Fruit fly (Drosophila melanogaster) whole organism, embryonic: ENCODE results near the gene Sidpn.

Experiments used
- Antp ChIP-seq: fragments of 200-800 bp; sonication (Bioruptor generic); optimal IDR thresholded peaks from 3 replicates; lab custom pipeline; 2016; ENCODE audit warnings: missing biosample characterization, missing genetic modification characterization
- Asciz ChIP-seq: fragments of 200-800 bp; sonication (Bioruptor generic); optimal IDR thresholded peaks from 2 replicates; lab custom pipeline; 2017; ENCODE audit warnings: missing biosample characterization, mild to moderate bottlenecking, missing genetic modification characterization, missing genetic modification reagents
- CG1024 ChIP-seq: fragments of 200-800 bp; sonication (Bioruptor generic); IDR thresholded peaks from 2 replicates; pipeline ENCODE4 v1.3.6; 2022; ENCODE audit warnings: missing biosample characterization, missing genetic modification characterization
- CG10366 ChIP-seq: fragments of 200-800 bp; sonication (Bioruptor generic); IDR thresholded peaks from 2 replicates; pipeline ENCODE4 v1.3.6; 2022; ENCODE audit warnings: missing biosample characterization, missing genetic modification characterization
- CG11085 ChIP-seq: fragments of 200-800 bp; sonication (Bioruptor generic); IDR thresholded peaks from 2 replicates; pipeline ENCODE4 v1.3.6; 2022; ENCODE audit warnings: missing biosample characterization, missing genetic modification characterization
- CG11560 ChIP-seq: fragments of 200-800 bp; sonication (Bioruptor generic); IDR thresholded peaks from 3 replicates; pipeline ENCODE4 v1.3.6; 2022; ENCODE audit warnings: missing biosample characterization, missing genetic modification characterization
- CG11696 ChIP-seq: fragments of 200-800 bp; sonication (Bioruptor generic); IDR thresholded peaks from 2 replicates; pipeline ENCODE4 v1.3.6; 2022; ENCODE audit warnings: missing biosample characterization, missing genetic modification characterization
- CG17359 ChIP-seq: fragments of 200-800 bp; sonication (Bioruptor generic); optimal IDR thresholded peaks from 3 replicates; lab custom pipeline; 2018; ENCODE audit warnings: missing biosample characterization, mild to moderate bottlenecking, missing genetic modification characterization, moderate library complexity
- CG18262 ChIP-seq: fragments of 200-800 bp; optimal IDR thresholded peaks from 3 replicates; lab custom pipeline; 2019; ENCODE audit warnings: missing biosample characterization, mild to moderate bottlenecking, missing genetic modification characterization, moderate library complexity
- CG2875 ChIP-seq: fragments of 200-800 bp; sonication (Bioruptor generic); optimal IDR thresholded peaks from 2 replicates; lab custom pipeline; 2017; ENCODE audit warnings: missing biosample characterization, mild to moderate bottlenecking, missing genetic modification characterization, missing genetic modification reagents
- CG31441 ChIP-seq: fragments of 200-800 bp; sonication (Bioruptor generic); IDR thresholded peaks from 2 replicates; pipeline ENCODE4 v1.3.6; 2022; ENCODE audit warnings: missing biosample characterization, missing genetic modification characterization
- CG4282 ChIP-seq: fragments of 200-800 bp; sonication (Bioruptor generic); optimal IDR thresholded peaks from 2 replicates; lab custom pipeline; 2016; ENCODE audit warnings: missing biosample characterization, missing genetic modification characterization
- CG6175 ChIP-seq: fragments of 200-800 bp; sonication (Bioruptor generic); IDR thresholded peaks from 3 replicates; pipeline ENCODE4 v1.3.6; 2022; ENCODE audit warnings: missing biosample characterization, missing genetic modification characterization
- CG6765 ChIP-seq: fragments of 200-800 bp; sonication (Bioruptor generic); optimal IDR thresholded peaks from 3 replicates; lab custom pipeline; 2017; ENCODE audit warnings: missing biosample characterization, mild to moderate bottlenecking, missing genetic modification characterization
- CG7928 ChIP-seq: fragments of 200-800 bp; sonication (Bioruptor generic); optimal IDR thresholded peaks from 2 replicates; lab custom pipeline; 2017; ENCODE audit warnings: missing biosample characterization, mild to moderate bottlenecking, missing genetic modification characterization
- CG8388 ChIP-seq: fragments of 200-800 bp; sonication (Bioruptor generic); optimal IDR thresholded peaks from 2 replicates; lab custom pipeline; 2019; ENCODE audit warnings: missing biosample characterization, mild to moderate bottlenecking, missing genetic modification characterization, moderate library complexity
- Dip2 ChIP-seq: fragments of 200-800 bp; sonication (Bioruptor generic); IDR thresholded peaks from 2 replicates; pipeline ENCODE4 v1.3.6; 2022; ENCODE audit warnings: missing biosample characterization, missing genetic modification characterization
- Doc2 ChIP-seq: fragments of 200-800 bp; sonication (Bioruptor generic); IDR thresholded peaks from 2 replicates; pipeline ENCODE4 v1.3.6; 2022; ENCODE audit warnings: missing biosample characterization, missing genetic modification characterization
- Eip74EF ChIP-seq, 2 experiments: fragments of 200-800 bp in 1 of 2; fragments of >200 bp in 1 of 2; sonication (Bioruptor generic) in 1 of 2; optimal IDR thresholded peaks; 2 replicates each; lab custom pipeline; 2017 to 2019; ENCODE audit warnings: missing biosample characterization in 2 of 2, missing genetic modification characterization in 2 of 2, mild to moderate bottlenecking in 1 of 2, moderate library complexity in 1 of 2
- Elba2 ChIP-seq: fragments of 200-800 bp; sonication (Bioruptor generic); optimal IDR thresholded peaks from 3 replicates; lab custom pipeline; 2016; ENCODE audit warnings: missing biosample characterization, missing genetic modification characterization
- Gug ChIP-seq: fragments of 200-800 bp; sonication (Bioruptor generic); IDR thresholded peaks from 4 replicates; pipeline ENCODE4 v1.3.6; 2022; ENCODE audit warnings: missing biosample characterization, missing genetic modification characterization
- HHEX ChIP-seq: fragments of 200-800 bp; sonication (Bioruptor generic); optimal IDR thresholded peaks from 3 replicates; lab custom pipeline; 2017; ENCODE audit warnings: missing biosample characterization, mild to moderate bottlenecking, missing genetic modification characterization, missing genetic modification reagents
- Neu2 ChIP-seq: fragments of 200-800 bp; sonication (Bioruptor generic); optimal IDR thresholded peaks from 3 replicates; lab custom pipeline; 2016; ENCODE audit warnings: missing biosample characterization, missing genetic modification characterization, borderline replicate concordance
- Oli ChIP-seq: fragments of 200-800 bp; sonication (Bioruptor generic); optimal IDR thresholded peaks from 2 replicates; lab custom pipeline; 2018; ENCODE audit warnings: missing biosample characterization, mild to moderate bottlenecking, missing genetic modification characterization, moderate library complexity
- PHDP ChIP-seq: fragments of 200-800 bp; sonication (Bioruptor generic); optimal IDR thresholded peaks from 3 replicates; lab custom pipeline; 2018; ENCODE audit warnings: missing biosample characterization, mild to moderate bottlenecking, missing genetic modification characterization, moderate library complexity
- Pdp1 ChIP-seq, 2 experiments: fragments of 200-800 bp; sonication (Bioruptor generic); optimal IDR thresholded peaks; 3 replicates each; lab custom pipeline; 2016; ENCODE audit warnings: missing biosample characterization in 2 of 2, missing genetic modification characterization in 2 of 2, mild to moderate bottlenecking in 1 of 2, moderate library complexity in 1 of 2
- ac ChIP-seq: fragments of 200-800 bp; sonication (Bioruptor generic); optimal IDR thresholded peaks from 3 replicates; lab custom pipeline; 2017; ENCODE audit warnings: missing biosample characterization, mild to moderate bottlenecking, missing genetic modification characterization
- aop ChIP-seq: fragments of 200-800 bp; sonication (Bioruptor generic); IDR thresholded peaks from 2 replicates; pipeline ENCODE4 v1.3.6; 2022; ENCODE audit warnings: missing biosample characterization, missing genetic modification characterization
- crp ChIP-seq, 2 experiments: fragments of 200-800 bp; sonication (Bioruptor generic); optimal IDR thresholded peaks; 2 replicates in 1 of 2; 3 replicates in 1 of 2; lab custom pipeline; 2017; ENCODE audit warnings: missing biosample characterization in 2 of 2, missing genetic modification characterization in 2 of 2, mild to moderate bottlenecking in 1 of 2, moderate library complexity in 1 of 2
- cwo ChIP-seq: fragments of 200-800 bp; sonication (Bioruptor generic); optimal IDR thresholded peaks from 3 replicates; lab custom pipeline; 2017; ENCODE audit warnings: missing biosample characterization, missing genetic modification characterization, mild to moderate bottlenecking, moderate library complexity, missing genetic modification reagents
- disco-r ChIP-seq: fragments of 200-800 bp; sonication (Bioruptor generic); optimal IDR thresholded peaks from 2 replicates; lab custom pipeline; 2016; ENCODE audit warnings: missing biosample characterization, missing genetic modification characterization
- dm ChIP-seq: fragments of 200-800 bp; sonication (Bioruptor generic); optimal IDR thresholded peaks from 3 replicates; lab custom pipeline; 2016; ENCODE audit warnings: missing biosample characterization, missing genetic modification characterization
- dmrt11E ChIP-seq: fragments of 200-800 bp; sonication (Bioruptor generic); optimal IDR thresholded peaks from 3 replicates; lab custom pipeline; 2018; ENCODE audit warnings: missing biosample characterization, mild to moderate bottlenecking, missing genetic modification characterization, moderate library complexity
- dmrt99B ChIP-seq: fragments of 200-800 bp; sonication (Bioruptor generic); optimal IDR thresholded peaks from 2 replicates; lab custom pipeline; 2018; ENCODE audit warnings: missing biosample characterization, mild to moderate bottlenecking, missing genetic modification characterization, moderate library complexity
- ems ChIP-seq: fragments of 200-800 bp; sonication (Bioruptor generic); optimal IDR thresholded peaks from 3 replicates; lab custom pipeline; 2016; ENCODE audit warnings: missing biosample characterization, missing genetic modification characterization
- en ChIP-seq: fragments of 200-800 bp; sonication (Bioruptor generic); optimal IDR thresholded peaks from 2 replicates; lab custom pipeline; 2016; ENCODE audit warnings: missing biosample characterization, missing genetic modification characterization
- ftz-f1 ChIP-seq: fragments of 200-800 bp; sonication (Bioruptor generic); optimal IDR thresholded peaks from 2 replicates; lab custom pipeline; 2016; ENCODE audit warnings: missing biosample characterization, missing genetic modification characterization
- fu2 ChIP-seq: fragments of 200-800 bp; sonication (Bioruptor generic); optimal IDR thresholded peaks from 2 replicates; lab custom pipeline; 2016; ENCODE audit warnings: missing biosample characterization, missing genetic modification characterization
- hb ChIP-seq: fragments of 200-800 bp; sonication (Bioruptor generic); IDR thresholded peaks from 3 replicates; pipeline ENCODE4 v1.3.6; 2022; ENCODE audit warnings: missing biosample characterization, missing genetic modification characterization; ENCODE audit not compliant: partially characterized antibody
- ind ChIP-seq: fragments of 200-800 bp; sonication (Bioruptor generic); optimal IDR thresholded peaks from 3 replicates; lab custom pipeline; 2016; ENCODE audit warnings: missing biosample characterization, missing genetic modification characterization
- ken ChIP-seq: fragments of 200-800 bp; sonication (Bioruptor generic); IDR thresholded peaks from 3 replicates; pipeline ENCODE4 v1.3.6; 2022; ENCODE audit warnings: missing biosample characterization, missing genetic modification characterization
- kni ChIP-seq: fragments of 200-800 bp; sonication (Bioruptor generic); optimal IDR thresholded peaks from 3 replicates; lab custom pipeline; 2017; ENCODE audit warnings: mild to moderate bottlenecking, missing biosample characterization, missing genetic modification reagents, missing genetic modification characterization
- knrl ChIP-seq: fragments of 200-800 bp; sonication (Bioruptor generic); IDR thresholded peaks from 3 replicates; pipeline ENCODE4 v1.3.6; 2022; ENCODE audit warnings: missing biosample characterization, missing genetic modification characterization; ENCODE audit not compliant: partially characterized antibody
- lab ChIP-seq: fragments of 200-800 bp; sonication (Bioruptor generic); optimal IDR thresholded peaks from 3 replicates; lab custom pipeline; 2017; ENCODE audit warnings: missing biosample characterization, missing genetic modification characterization, mild to moderate bottlenecking, moderate library complexity, missing genetic modification reagents
- nau ChIP-seq: fragments of 200-800 bp; sonication (Bioruptor generic); optimal IDR thresholded peaks from 3 replicates; lab custom pipeline; 2017; ENCODE audit warnings: missing biosample characterization, mild to moderate bottlenecking, missing genetic modification characterization, missing genetic modification reagents
- otp ChIP-seq: fragments of 200-800 bp; sonication (Bioruptor generic); IDR thresholded peaks from 3 replicates; pipeline ENCODE4, ENCODE4 v1.3.6; 2022; ENCODE audit warnings: missing biosample characterization, missing genetic modification characterization
- sd ChIP-seq: fragments of 200-800 bp; sonication (Bioruptor generic); optimal IDR thresholded peaks from 3 replicates; lab custom pipeline; 2018; ENCODE audit warnings: missing biosample characterization, mild to moderate bottlenecking, missing genetic modification characterization, moderate library complexity
- sim ChIP-seq: fragments of 200-800 bp; sonication (Bioruptor generic); IDR thresholded peaks from 2 replicates; pipeline ENCODE4 v1.3.6; 2022; ENCODE audit warnings: missing biosample characterization, missing genetic modification characterization
- sr ChIP-seq: fragments of 200-800 bp; sonication (Bioruptor generic); IDR thresholded peaks from 3 replicates; pipeline ENCODE4 v1.3.6; 2022; ENCODE audit warnings: missing biosample characterization, missing genetic modification characterization
- tna ChIP-seq: fragments of 200-800 bp; sonication (Bioruptor generic); IDR thresholded peaks from 2 replicates; pipeline ENCODE4 v1.3.6; 2022; ENCODE audit warnings: missing biosample characterization, missing genetic modification characterization; ENCODE audit not compliant: partially characterized antibody
- twi ChIP-seq: fragments of 200-800 bp; optimal IDR thresholded peaks from 2 replicates; lab custom pipeline; 2019; ENCODE audit warnings: missing biosample characterization, mild to moderate bottlenecking, missing genetic modification characterization, moderate library complexity

Sidpn gene

DNA sequence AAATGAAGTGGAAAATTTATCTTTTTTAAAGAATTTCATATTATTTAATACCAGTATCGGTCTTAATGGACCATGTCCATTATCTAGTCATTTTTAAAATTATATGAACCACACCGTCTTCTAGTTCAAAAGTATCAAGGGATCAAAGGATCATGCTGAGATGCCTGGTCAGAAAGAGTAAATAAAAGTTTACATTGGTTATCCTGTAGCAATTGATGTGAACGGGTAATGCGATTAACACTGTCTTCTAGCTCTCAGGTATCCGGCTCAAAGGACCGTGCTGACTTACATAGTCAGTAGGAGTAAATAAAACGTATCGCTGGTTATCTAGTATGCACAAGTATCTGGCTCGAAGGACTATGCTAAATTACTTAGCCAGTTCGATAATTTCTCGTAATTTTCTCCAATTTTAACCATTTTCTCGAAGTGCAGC is 8.3 kb upstream of the Sidpn start (continued):
- TF ChIP-seq disco-r (no peak), Gug (GFP tag; lab: Robert Waterston, UW) (no peak), CG11085 (GFP tag; lab: Robert Waterston, UW) (no peak), lab (GFP tag; lab: Kevin White, UChicago) (peak; percentile 33), ftz-f1 (no peak), Pdp1 (GFP tag; optimal IDR thresholded peaks at IDR 0.05; lab: Kevin White, UChicago) (no peak), en (GFP tag; lab: Kevin White, UChicago) (no peak), ems (GFP tag; lab: Kevin White, UChicago) (no peak), CG6765 (GFP tag; lab: Kevin White, UChicago) (no peak), CG31441 (0 out of 2 replicates have a peak, but pooled peaks have one; percentile 30), Dip2 (no peak), dm (GFP tag; lab: Kevin White, UChicago) (no peak), crp (GFP tag; optimal IDR thresholded peaks at IDR 0.05; lab: Kevin White, UChicago) (no peak), CG1024 (GFP tag; lab: Robert Waterston, UW) (no peak), kni (no peak), tna (no peak), CG11560 (tag; lab: Robert Waterston, UW) (0 out of 3 replicates have a peak, but pooled peaks have one; percentile 42), otp (GFP tag; lab: Robert Waterston, UW) (no peak), twi (no peak), sd (tag; lab: Kevin White, UChicago) (no peak), dmrt99B (peak; percentile 55), CG17359 (tag; lab: Kevin White, UChicago) (no peak), CG11696 (GFP tag; lab: Robert Waterston, UW) (no peak), CG2875 (GFP tag; lab: Kevin White, UChicago) (no peak), Elba2 (GFP tag; lab: Kevin White, UChicago) (no peak), CG8388 (no peak), Antp (no peak), CG7928 (GFP tag; lab: Kevin White, UChicago) (no peak), Eip74EF (GFP tag; optimal IDR thresholded peaks at IDR 0.05; lab: Kevin White, UChicago) (no peak), Asciz (GFP tag; lab: Kevin White, UChicago) (peak; percentile 5), CG6175 (GFP tag; lab: Robert Waterston, UW) (no peak), Neu2 (GFP tag; lab: Kevin White, UChicago) (no peak), sim (GFP tag; lab: Robert Waterston, UW) (no peak), ken (no peak), ac (GFP tag; lab: Kevin White, UChicago) (no peak), Oli (tag; lab: Kevin White, UChicago) (peak; percentile 48), CG18262 (tag; lab: Kevin White, UChicago) (peak; percentile 52), HHEX (GFP tag; lab: Kevin White, UChicago) (peak; percentile 52), CG4282 (GFP tag; lab: Kevin White, UChicago) (no peak), cwo (GFP tag; lab: Kevin White, UChicago) (no peak), ind (GFP tag; lab: Kevin White, UChicago) (peak; percentile 25), Doc2 (GFP tag; lab: Robert Waterston, UW) (no peak), fu2 (GFP tag; lab: Kevin White, UChicago) (no peak), CG10366 (GFP tag; lab: Robert Waterston, UW) (no peak), PHDP (tag; lab: Kevin White, UChicago) (no peak), aop (no peak), nau (GFP tag; lab: Kevin White, UChicago) (no peak), dmrt11E (tag; lab: Kevin White, UChicago) (no peak), knrl (GFP tag; lab: Robert Waterston, UW) (no peak), sr (GFP tag; lab: Robert Waterston, UW) (no peak), hb (GFP tag; lab: Robert Waterston, UW) (no peak)
